Worm (Caenorhabditis elegans): ENCODE data around the gene H06A10.1.

- TF ChIP-seq ama-1 (optimal IDR thresholded peaks at IDR 0.05) (no peak), aly-1 (tag; optimal IDR thresholded peaks at IDR 0.05) (no peak), tra-4 (tag; optimal IDR thresholded peaks at IDR 0.05) (no peak), pes-1 (GFP tag; IDR thresholded peaks at IDR 0.05) (no peak), hmg-4 (GFP tag; optimal IDR thresholded peaks at IDR 0.05) (no peak), hnd-1 (tag; optimal IDR thresholded peaks at IDR 0.05) (no peak), tbx-11 (GFP tag; IDR thresholded peaks at IDR 0.05) (no peak), ceh-36 (tag; optimal IDR thresholded peaks at IDR 0.05) (no peak), F13C5.2 (tag; optimal IDR thresholded peaks at IDR 0.05) (no peak)
Observed at ce11 chrX:13499923-13500322, 7.4 kb upstream of the H06A10.1 start.
